Fruit fly (Drosophila melanogaster) Kc167 (cell line): ENCODE results near the gene Chmp1.

ENCODE experiments used
- Sin3A ChIP-seq: fragments of >200 bp; optimal IDR thresholded peaks from 2 replicates; lab custom pipeline; 2018; ENCODE audit warnings: missing external identifiers
- h ChIP-seq: fragments of >200 bp; optimal IDR thresholded peaks from 3 replicates; lab custom pipeline; 2018; ENCODE audit warnings: missing external identifiers
- insv ChIP-seq: fragments of >200 bp; optimal IDR thresholded peaks from 3 replicates; lab custom pipeline; 2018; ENCODE audit warnings: missing external identifiers
- psq ChIP-seq: fragments of >200 bp; optimal IDR thresholded peaks from 2 replicates; lab custom pipeline; 2017; ENCODE audit warnings: missing external identifiers
- ttk ChIP-seq: sonication (Bioruptor generic); optimal IDR thresholded peaks from 2 replicates; lab custom pipeline; 2017; ENCODE audit warnings: missing external identifiers

dm6 chr3L:18637348-18637747, 46.5 kb downstream of the Chmp1 start:
- TF ChIP-seq h (lab: Kevin White, UChicago) = no peak
- no peak for TF ChIP-seq Sin3A (lab: Kevin White, UChicago)
- TF ChIP-seq insv (lab: Kevin White, UChicago) = no peak
- TF ChIP-seq ttk (lab: Kevin White, UChicago) = no peak
- no peak for TF ChIP-seq psq (lab: Kevin White, UChicago)
